Fruit fly (Drosophila melanogaster): ENCODE measurements around the gene dmGlut.
A peak's percentile ranks its signal among the peaks of the same experiment; 100 is the strongest.

dmGlut gene

dm6 chr2L:12045578-12045940 is 18.3 kb downstream of the dmGlut start:
- no peak for TF ChIP-seq CTCF (optimal IDR thresholded peaks at IDR 0.05)
- no peak for TF ChIP-seq CG8478 (optimal IDR thresholded peaks at IDR 0.05)

- TF ChIP-seq CG8478 (optimal IDR thresholded peaks at IDR 0.05): no peak
- TF ChIP-seq CTCF (optimal IDR thresholded peaks at IDR 0.05): no peak
Measured at dm6 chr2L:12045941-12046855, 19.0 kb downstream of the dmGlut start, which contains the start of gene CG6770. Gene CG6770 (minus strand): TSS chr2L:12046118.

DNA sequence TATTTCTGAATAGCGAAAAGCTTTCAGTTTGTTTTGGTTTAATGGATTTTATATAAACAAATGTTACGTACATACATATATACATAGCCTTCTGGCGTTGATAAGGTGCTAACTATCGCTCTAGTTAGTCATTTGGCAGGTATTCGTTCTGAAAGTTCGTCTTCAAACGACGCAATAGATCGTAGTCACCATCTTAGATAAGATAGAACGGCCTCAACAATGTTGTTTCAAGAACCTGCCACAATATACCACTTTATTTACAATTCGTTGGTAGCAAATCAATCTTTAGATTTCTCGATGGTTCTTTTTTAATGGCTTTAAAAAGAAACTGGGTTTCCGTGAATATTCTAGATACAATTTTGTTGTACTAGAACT is 19.6 kb downstream of the dmGlut start:
- no peak for TF ChIP-seq CG8478 (optimal IDR thresholded peaks at IDR 0.05)

dm6 chr2L:12048723-12049122 is 21.5 kb downstream of the dmGlut start, which contains the start of gene Plzf:
Gene Plzf (minus strand): TSS chr2L:12048918.
- no peak for TF ChIP-seq CTCF (optimal IDR thresholded peaks at IDR 0.05)
- no peak for TF ChIP-seq CG8478 (optimal IDR thresholded peaks at IDR 0.05)

- TF ChIP-seq CG8478 (optimal IDR thresholded peaks at IDR 0.05) (no peak), CTCF (optimal IDR thresholded peaks at IDR 0.05) (no peak)
Measured at dm6 chr2L:12049133-12049532, 21.9 kb downstream of the dmGlut start, which contains the start of gene PLCXD. Gene PLCXD (plus strand): TSS chr2L:12049418.

DNA sequence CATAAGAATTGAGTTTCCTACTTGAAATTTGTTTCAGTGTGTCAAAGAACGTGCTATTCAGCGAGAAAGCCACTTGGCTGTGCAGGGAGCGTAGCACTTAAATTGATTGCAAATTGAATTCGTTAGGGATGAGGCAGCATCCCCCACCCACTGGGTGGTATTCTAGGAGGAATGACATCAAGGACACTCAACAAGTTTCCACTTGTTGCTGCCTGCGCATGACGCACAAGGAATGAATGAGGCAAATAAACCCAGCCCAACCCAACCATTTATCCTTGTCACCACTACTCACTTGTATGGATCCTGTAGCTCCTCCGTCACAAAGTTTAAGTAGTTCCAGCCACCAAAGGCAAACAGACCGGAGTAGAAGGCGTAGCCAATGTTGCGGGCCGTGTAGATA is 26.1 kb downstream of the dmGlut start:
- TF ChIP-seq CG8478 (optimal IDR thresholded peaks at IDR 0.05) (no peak), CTCF (optimal IDR thresholded peaks at IDR 0.05) (no peak)

dm6 chr2L:12055837-12056388 is 28.7 kb downstream of the dmGlut start, which contains the start of the genes JhI-21, RpL7-like and CG34164:
Gene JhI-21 (minus strand): TSS chr2L:12056042.
Gene RpL7-like (plus strand): TSS chr2L:12056326.
Gene CG34164 (plus strand): TSS chr2L:12056348.
- TF ChIP-seq CTCF (optimal IDR thresholded peaks at IDR 0.05): no peak
- no peak for TF ChIP-seq CG8478 (optimal IDR thresholded peaks at IDR 0.05)

dm6 chr2L:12063035-12063434 is 35.8 kb downstream of the dmGlut start, which contains the start of gene Rab3-GAP:
Gene Rab3-GAP (minus strand): TSS chr2L:12063184.
- TF ChIP-seq CTCF (optimal IDR thresholded peaks at IDR 0.05): no peak
- TF ChIP-seq CG8478 (optimal IDR thresholded peaks at IDR 0.05): no peak

- TF ChIP-seq CG8478 (optimal IDR thresholded peaks at IDR 0.05): no peak
- TF ChIP-seq CTCF (optimal IDR thresholded peaks at IDR 0.05): no peak
Measured at dm6 chr2L:12065683-12066386, 38.6 kb downstream of the dmGlut start.

DNA sequence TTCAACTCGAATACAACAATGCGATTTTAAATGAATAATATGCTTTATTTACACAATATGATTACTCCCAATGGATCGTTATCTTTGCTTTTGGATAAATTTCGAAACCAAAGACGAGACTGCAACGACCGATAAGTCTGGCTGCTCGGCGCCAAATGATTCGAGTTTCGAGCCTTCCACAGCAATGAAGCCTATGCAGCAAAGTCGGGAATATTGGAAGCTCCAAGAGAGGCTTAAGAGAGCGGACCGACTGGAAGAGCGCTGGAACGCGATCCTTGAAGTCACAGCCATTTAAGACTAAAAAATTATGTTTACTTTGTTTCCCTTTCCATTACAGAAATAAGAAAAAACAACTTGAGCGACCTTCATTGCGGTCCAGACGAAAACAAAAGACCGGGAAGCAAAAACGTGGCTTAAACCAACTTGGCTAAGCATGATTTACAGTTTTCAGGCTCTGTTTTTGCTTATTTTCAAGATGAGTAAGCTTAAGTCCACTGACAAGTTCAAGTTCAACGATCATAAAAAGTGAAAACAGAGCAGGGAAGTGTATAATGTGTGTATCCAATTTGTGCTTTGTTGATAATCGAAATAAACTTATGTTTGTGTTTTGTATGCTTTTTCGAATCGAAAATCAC is 39.5 kb downstream of the dmGlut start, which contains the start of gene firl:
Gene firl (minus strand): TSS at position 159 of the 635 bp plus-strand sequence.
- no peak for TF ChIP-seq CTCF (optimal IDR thresholded peaks at IDR 0.05)
- TF ChIP-seq CG8478 (optimal IDR thresholded peaks at IDR 0.05): no peak

dm6 chr2L:12075850-12076249 is 48.6 kb downstream of the dmGlut start, which contains the start of gene CG14947:
Gene CG14947 (plus strand): TSS chr2L:12076100.
- no peak for TF ChIP-seq CG8478 (optimal IDR thresholded peaks at IDR 0.05)
- no peak for TF ChIP-seq CTCF (optimal IDR thresholded peaks at IDR 0.05)

dm6 chr2L:12078123-12078658 is 51.0 kb downstream of the dmGlut start:
- no peak for TF ChIP-seq CG8478 (optimal IDR thresholded peaks at IDR 0.05)
- TF ChIP-seq CTCF (optimal IDR thresholded peaks at IDR 0.05): peak; percentile 73 to 77

DNA sequence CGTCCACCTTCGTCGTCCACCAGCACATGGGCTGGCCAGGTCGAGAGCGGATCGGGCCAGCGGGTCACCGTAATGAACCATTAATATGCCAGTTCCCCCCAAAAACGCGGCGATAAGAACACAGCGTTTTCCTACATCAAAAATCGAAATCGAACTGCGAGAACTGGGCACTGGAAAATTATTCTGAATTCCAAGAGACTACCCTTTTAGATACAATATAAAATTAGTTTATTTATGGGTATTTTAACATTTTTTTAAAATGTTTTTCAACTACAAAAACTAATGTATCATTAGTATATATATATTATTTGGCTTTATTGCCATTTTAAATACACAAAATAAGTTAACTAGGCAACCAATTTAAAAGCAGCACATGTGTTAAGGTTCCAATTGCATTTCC is 51.5 kb downstream of the dmGlut start:
- TF ChIP-seq CTCF (optimal IDR thresholded peaks at IDR 0.05) (no peak), CG8478 (optimal IDR thresholded peaks at IDR 0.05) (no peak)

DNA sequence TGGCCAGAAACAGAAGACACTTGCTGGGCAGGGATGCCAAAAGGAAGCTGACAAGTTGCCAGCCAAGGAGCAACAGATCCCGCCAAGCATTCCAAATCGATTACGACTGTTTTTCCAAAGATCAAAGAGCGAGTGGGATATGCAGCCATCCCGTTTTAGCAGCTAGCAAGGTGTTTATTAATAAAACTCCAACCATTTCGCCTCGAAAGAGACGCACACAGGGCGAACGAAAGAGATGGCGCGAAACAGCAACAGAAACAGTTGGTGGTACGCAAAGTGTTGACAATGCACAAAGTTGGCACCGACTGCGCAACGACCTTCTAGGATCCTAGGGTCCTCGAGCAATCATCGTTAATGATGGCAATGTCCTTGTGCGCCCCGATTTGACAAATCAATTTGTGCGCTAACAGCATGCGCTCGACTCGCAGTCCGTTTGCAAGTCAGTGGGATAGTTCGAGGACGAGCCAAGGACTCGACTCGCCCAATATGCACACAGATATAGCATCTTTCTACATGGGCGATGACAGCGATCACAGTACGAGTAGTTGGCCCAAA is 52.7 kb downstream of the dmGlut start:
- no peak for TF ChIP-seq CTCF (optimal IDR thresholded peaks at IDR 0.05)
- no peak for TF ChIP-seq CG8478 (optimal IDR thresholded peaks at IDR 0.05)

Data from S2 (cell line).